Fruit fly (Drosophila melanogaster) Kc167 (cell line): ENCODE measurements around the gene dos.

Source experiments
- Myc ChIP-seq: fragments of >200 bp; optimal IDR thresholded peaks from 2 replicates; lab custom pipeline; 2017; ENCODE audit warnings: missing external identifiers
- Sin3A ChIP-seq: fragments of >200 bp; optimal IDR thresholded peaks from 2 replicates; lab custom pipeline; 2018; ENCODE audit warnings: missing external identifiers
- h ChIP-seq: fragments of >200 bp; optimal IDR thresholded peaks from 3 replicates; lab custom pipeline; 2018; ENCODE audit warnings: missing external identifiers
- psq ChIP-seq: fragments of >200 bp; optimal IDR thresholded peaks from 2 replicates; lab custom pipeline; 2017; ENCODE audit warnings: missing external identifiers

DNA sequence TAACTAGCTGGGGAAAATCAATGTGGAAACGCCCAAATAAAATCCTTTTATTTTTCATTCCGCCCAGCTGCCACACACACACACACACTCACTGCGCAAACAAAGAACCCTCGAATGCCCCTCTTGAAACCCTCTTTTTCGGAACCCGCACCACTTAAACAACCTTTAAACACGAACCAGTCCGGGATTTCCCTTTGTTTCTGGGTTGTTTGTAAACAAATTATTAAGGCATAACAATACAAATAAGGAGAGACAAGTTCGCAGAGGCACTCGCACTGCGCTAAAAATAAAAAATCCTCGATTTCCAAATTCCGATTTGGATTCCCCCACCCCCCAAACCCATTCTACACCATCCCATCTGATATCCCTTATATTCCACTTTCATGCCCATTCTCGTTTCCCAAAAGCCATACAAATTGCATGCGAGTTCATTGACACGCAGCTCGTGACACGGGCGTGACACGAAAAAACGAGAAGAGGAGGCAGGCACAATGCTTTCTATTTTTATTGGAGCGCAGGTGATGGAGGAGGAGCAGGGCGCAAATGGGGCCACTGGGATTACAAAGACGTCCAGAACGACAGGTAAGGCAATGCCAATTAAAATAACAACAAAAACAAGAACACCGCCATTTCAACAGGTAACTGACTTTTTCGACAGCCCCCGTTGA, 9.5 kb upstream of the dos start:
- TF ChIP-seq h: no peak
- TF ChIP-seq Myc (lab: Kevin White, UChicago): no peak
- no peak for TF ChIP-seq Sin3A (lab: Kevin White, UChicago)
- TF ChIP-seq psq: no peak
